Fruit fly (Drosophila melanogaster) ovary, adult (tissue): Measurements from ENCODE around the gene her.

Experiments
- CG17801 ChIP-seq: fragments of 200-800 bp; optimal IDR thresholded peaks from 2 replicates; lab custom pipeline; 2019; ENCODE audit warnings: missing biosample characterization, mild to moderate bottlenecking, missing genetic modification characterization, moderate library complexity; ENCODE audit not compliant: partially characterized antibody

her gene

DNA sequence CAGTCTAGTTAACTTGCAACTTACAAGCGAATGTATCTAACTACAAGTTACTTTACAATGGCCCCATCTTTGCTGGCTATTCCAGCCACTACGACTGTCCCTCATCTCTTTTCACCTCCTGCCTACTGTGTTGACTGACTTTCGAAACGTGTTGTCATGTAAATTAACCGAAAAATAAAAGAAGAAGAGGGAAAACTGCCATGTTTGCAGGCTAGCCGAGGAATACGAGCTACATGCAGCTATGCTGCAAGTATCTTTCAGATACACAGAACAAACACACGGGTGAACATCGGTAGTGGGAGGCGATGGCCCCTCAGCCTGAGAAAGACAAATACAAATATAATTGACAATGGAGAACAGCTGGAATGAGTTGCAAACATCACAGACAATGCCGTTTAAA is 33.7 kb downstream of the her start:
- no peak for TF ChIP-seq CG17801 (GFP tag; lab: Kevin White, UChicago)

DNA sequence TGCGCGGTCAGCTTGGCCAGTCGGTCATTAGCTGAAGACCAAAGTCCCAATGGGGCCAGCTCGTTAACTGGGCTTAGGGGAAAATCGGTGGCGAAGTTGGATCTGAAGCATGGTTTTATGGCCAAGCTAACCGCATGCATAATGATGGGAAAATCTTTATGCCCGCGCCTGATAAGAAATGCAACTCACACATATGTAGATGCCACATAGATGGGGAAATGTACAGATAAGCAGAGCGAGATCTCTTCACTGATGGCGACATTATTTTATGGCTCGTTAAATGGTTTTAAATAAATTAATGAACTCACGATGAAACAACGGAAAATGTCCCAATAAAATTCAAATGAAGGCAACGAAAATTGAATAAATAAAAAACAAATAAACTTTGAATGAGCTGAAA is 34.9 kb downstream of the her start:
- TF ChIP-seq CG17801 (GFP tag; lab: Kevin White, UChicago): no peak

- TF ChIP-seq CG17801 (GFP tag; lab: Kevin White, UChicago): no peak
Observed at dm6 chr2L:16713929-16714328, 36.9 kb downstream of the her start.

dm6 chr2L:16715133-16715833 is 38.3 kb downstream of the her start:
- no peak for TF ChIP-seq CG17801 (GFP tag; lab: Kevin White, UChicago)

- TF ChIP-seq CG17801 (GFP tag; lab: Kevin White, UChicago): peak; percentile 90
Observed at dm6 chr2L:16715841-16716701, 39.1 kb downstream of the her start, which contains the start of the genes Cyt-c-d and CG31808. TSS of gene Cyt-c-d (plus strand) at chr2L:16715891. TSS of gene CG31808 (minus strand) at chr2L:16716195.

dm6 chr2L:16716771-16717170 is 39.8 kb downstream of the her start:
- no peak for TF ChIP-seq CG17801 (GFP tag; lab: Kevin White, UChicago)

dm6 chr2L:16718446-16719173 is 41.6 kb downstream of the her start:
- TF ChIP-seq CG17801 (GFP tag; lab: Kevin White, UChicago): no peak

dm6 chr2L:16719643-16720515 is 42.9 kb downstream of the her start, which contains the start of gene Cyt-c-p:
TSS of gene Cyt-c-p (plus strand) at chr2L:16719932.
- peak; percentile 19 for TF ChIP-seq CG17801 (GFP tag; lab: Kevin White, UChicago)

- TF ChIP-seq CG17801 (GFP tag; lab: Kevin White, UChicago): peak; percentile 97
Observed at dm6 chr2L:16720707-16721700, 44.0 kb downstream of the her start.

DNA sequence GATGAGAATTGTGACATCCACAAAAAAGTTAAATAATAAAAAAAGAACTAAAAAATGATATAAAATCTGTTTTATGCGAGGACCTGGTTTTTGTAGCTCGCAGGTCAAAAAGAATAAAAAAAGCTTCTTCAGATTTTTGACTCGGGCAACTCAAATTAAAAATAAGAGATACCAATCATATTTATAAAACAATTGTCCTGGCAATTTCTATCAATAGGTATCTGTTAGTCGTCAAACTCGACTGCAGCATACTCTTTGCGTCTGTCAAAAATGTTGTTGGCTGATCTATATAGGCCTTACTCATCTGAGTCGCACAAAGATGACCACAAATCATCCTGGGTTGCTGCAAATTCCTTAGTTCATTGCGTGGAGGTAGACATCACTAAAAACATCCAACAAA is 45.6 kb downstream of the her start:
- no peak for TF ChIP-seq CG17801 (GFP tag; lab: Kevin White, UChicago)

DNA sequence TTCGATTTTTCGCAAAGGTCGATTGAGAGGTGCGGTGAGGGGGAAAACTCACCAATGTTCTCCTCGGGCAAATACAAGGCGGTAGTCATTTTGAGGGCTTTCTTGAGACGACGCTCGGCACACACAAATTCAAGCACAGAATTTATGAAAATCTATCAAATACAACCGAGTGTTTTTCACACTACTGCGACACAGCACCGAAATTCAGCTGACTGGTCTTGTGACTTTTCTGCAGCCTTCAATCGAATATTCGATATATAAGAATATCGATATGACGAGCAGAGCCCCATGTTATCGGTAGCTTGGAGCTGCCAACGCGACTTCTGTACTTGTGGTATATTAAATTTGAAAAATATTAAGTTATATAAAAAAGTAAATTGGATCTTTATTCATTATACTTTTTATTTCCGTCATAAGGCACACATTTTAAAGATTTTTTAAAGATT is 50.6 kb downstream of the her start, which contains the start of gene VhaSFD:
Gene VhaSFD (minus strand): TSS at position 249 of the 446 bp plus-strand sequence.
- peak; percentile 44 for TF ChIP-seq CG17801 (GFP tag; lab: Kevin White, UChicago)
